Worm (Caenorhabditis elegans) whole organism, late embryonic: ENCODE results near the gene tag-89.
"Not testable (repeated sequence)": the region's sequence is repeated elsewhere in the genome, so short reads cannot be mapped to it uniquely, and the experiment has no call there.

Experiments used
- F13H6.1 ChIP-seq: sonication (generic microtip); optimal IDR thresholded peaks from 2 replicates; lab custom pipeline; 2016; ENCODE audit warnings: missing genetic modification characterization, missing compliant biosample characterization
- Y22D7AL.16 ChIP-seq: sonication (generic microtip); optimal IDR thresholded peaks from 2 replicates; lab custom pipeline; 2016; ENCODE audit warnings: missing genetic modification characterization, missing compliant biosample characterization
- ceh-48 ChIP-seq: sonication (generic microtip); optimal IDR thresholded peaks from 2 replicates; lab custom pipeline; 2016; ENCODE audit warnings: missing genetic modification characterization, inconsistent platforms, missing compliant biosample characterization
- ceh-6 ChIP-seq: fragments of 200-800 bp; sonication (Bioruptor generic); optimal IDR thresholded peaks from 2 replicates; lab custom pipeline; 2018; ENCODE audit warnings: mild to moderate bottlenecking, missing genetic modification characterization, missing compliant biosample characterization
- lin-11 ChIP-seq: fragments of 200-800 bp; sonication (Bioruptor generic); optimal IDR thresholded peaks from 2 replicates; lab custom pipeline; 2018; ENCODE audit warnings: mild to moderate bottlenecking, missing genetic modification characterization, missing compliant biosample characterization
- nhr-11 ChIP-seq: fragments of 150-350 bp; optimal IDR thresholded peaks from 2 replicates; lab custom pipeline; 2014; ENCODE audit warnings: missing biosample characterization, missing genetic modification characterization
- pha-4 ChIP-seq: fragments of 150-350 bp; optimal IDR thresholded peaks from 2 replicates; lab custom pipeline; 2018; ENCODE audit warnings: missing biosample characterization, missing genetic modification reagents, missing genetic modification characterization
- rnt-1 ChIP-seq: sonication (generic microtip); optimal IDR thresholded peaks from 2 replicates; lab custom pipeline; 2016; ENCODE audit warnings: missing genetic modification characterization, missing compliant biosample characterization
- unc-55 ChIP-seq: sonication (generic microtip); optimal IDR thresholded peaks from 2 replicates; lab custom pipeline; 2017; ENCODE audit warnings: missing biosample characterization, missing genetic modification reagents, missing genetic modification characterization
- unc-86 ChIP-seq: sonication (generic microtip); optimal IDR thresholded peaks from 2 replicates; lab custom pipeline; 2016; ENCODE audit warnings: missing genetic modification characterization, missing compliant biosample characterization

DNA sequence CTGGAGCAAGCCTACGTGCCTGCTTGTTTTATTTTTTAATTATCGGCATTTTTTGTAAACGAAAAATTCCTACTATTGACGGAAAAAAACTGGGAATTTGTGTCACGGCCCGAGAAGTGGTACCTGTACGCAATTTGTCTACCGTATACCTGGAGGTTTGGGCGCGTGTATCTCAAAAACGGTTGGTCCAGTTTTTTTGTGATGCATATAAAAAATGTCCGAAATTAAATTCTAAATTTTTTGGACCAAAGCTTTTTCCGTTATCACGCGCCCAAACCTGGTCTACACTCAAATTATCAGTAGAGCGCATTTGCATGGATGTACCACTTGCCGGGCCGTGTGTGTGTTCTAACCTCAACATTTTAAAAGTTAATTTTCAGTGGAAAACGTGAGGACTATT lies 22.4 kb downstream of the tag-89 start, which contains the start of gene F22B3.5:
- TF ChIP-seq Y22D7AL.16 (tag; lab: Kevin White, UChicago); unc-86 (tag; lab: Kevin White, UChicago); nhr-11 (tag; lab: Kevin White, UChicago); pha-4 (tag; lab: Kevin White, UChicago); rnt-1 (tag; lab: Kevin White, UChicago); F13H6.1; ceh-48; ceh-6; lin-11 (tag; lab: Kevin White, UChicago); unc-55 (GFP tag; lab: Kevin White, UChicago): not testable (repeated sequence)
